Worm (Caenorhabditis elegans) whole organism, L3 larva: ENCODE results near the gene ptr-20.
"Not testable (repeated sequence)": the region's sequence is repeated elsewhere in the genome, so short reads cannot be mapped to it uniquely, and the experiment has no call there.

Experiments used
- R02D3.7 ChIP-seq: fragments of 150-350 bp; optimal IDR thresholded peaks from 2 replicates; lab custom pipeline; 2014; ENCODE audit warnings: missing biosample characterization, missing genetic modification characterization
- ZK546.5 ChIP-seq: sonication (generic microtip); optimal IDR thresholded peaks from 2 replicates; lab custom pipeline; 2017; ENCODE audit warnings: missing biosample characterization, missing genetic modification characterization
- aly-2 ChIP-seq: fragments of 150-350 bp; optimal IDR thresholded peaks from 2 replicates; lab custom pipeline; 2014; ENCODE audit warnings: missing biosample characterization, missing genetic modification characterization
- ceh-16 ChIP-seq: sonication (generic microtip); optimal IDR thresholded peaks from 2 replicates; lab custom pipeline; 2017; ENCODE audit warnings: missing biosample characterization, missing genetic modification characterization
- ceh-28 ChIP-seq: fragments of 150-350 bp; optimal IDR thresholded peaks from 2 replicates; lab custom pipeline; 2014; ENCODE audit warnings: missing biosample characterization, missing genetic modification reagents, missing genetic modification characterization
- ceh-9 ChIP-seq: sonication (generic microtip); optimal IDR thresholded peaks from 2 replicates; lab custom pipeline; 2018; ENCODE audit warnings: missing biosample characterization, missing genetic modification characterization
- elt-1 ChIP-seq: fragments of 150-350 bp; optimal IDR thresholded peaks from 2 replicates; lab custom pipeline; 2014; ENCODE audit warnings: missing biosample characterization, missing genetic modification characterization
- elt-2 ChIP-seq: sonication (generic microtip); optimal IDR thresholded peaks from 2 replicates; lab custom pipeline; 2016; ENCODE audit warnings: missing genetic modification reagents, mild to moderate bottlenecking, missing genetic modification characterization, missing compliant biosample characterization
- elt-3 ChIP-seq, 3 experiments: fragments of 150-350 bp in 1 of 3; sonication (generic microtip) in 2 of 3; optimal IDR thresholded peaks; 2 replicates in 2 of 3; 4 replicates in 1 of 3; lab custom pipeline; 2014 to 2017; ENCODE audit warnings: missing biosample characterization in 3 of 3, missing genetic modification characterization in 3 of 3
- eor-1 ChIP-seq, 2 experiments: fragments of 150-350 bp; optimal IDR thresholded peaks; 2 replicates each; lab custom pipeline; 2014 to 2018; ENCODE audit warnings: missing biosample characterization in 2 of 2, missing genetic modification characterization in 2 of 2
- fkh-10 ChIP-seq: sonication (generic microtip); optimal IDR thresholded peaks from 2 replicates; lab custom pipeline; 2017; ENCODE audit warnings: missing biosample characterization, missing genetic modification reagents, missing genetic modification characterization
- fkh-2 ChIP-seq: fragments of 150-350 bp; optimal IDR thresholded peaks from 2 replicates; lab custom pipeline; 2014; ENCODE audit warnings: missing biosample characterization, missing genetic modification reagents, missing genetic modification characterization
- hmg-11 ChIP-seq: sonication (generic microtip); optimal IDR thresholded peaks from 2 replicates; lab custom pipeline; 2016; ENCODE audit warnings: missing genetic modification characterization, missing compliant biosample characterization
- jun-1 ChIP-seq: fragments of 150-350 bp; optimal IDR thresholded peaks from 2 replicates; lab custom pipeline; 2014; ENCODE audit warnings: missing biosample characterization, missing genetic modification reagents, missing genetic modification characterization
- lin-15B ChIP-seq: fragments of 150-350 bp; optimal IDR thresholded peaks from 2 replicates; lab custom pipeline; 2014; ENCODE audit warnings: missing biosample characterization, missing genetic modification characterization
- lsy-12 ChIP-seq: sonication (generic microtip); optimal IDR thresholded peaks from 2 replicates; lab custom pipeline; 2016; ENCODE audit warnings: mild to moderate bottlenecking, missing genetic modification characterization, missing compliant biosample characterization
- nhr-11 ChIP-seq: fragments of 150-350 bp; optimal IDR thresholded peaks from 2 replicates; lab custom pipeline; 2014; ENCODE audit warnings: missing biosample characterization, missing genetic modification characterization
- nhr-237 ChIP-seq: fragments of 150-350 bp; optimal IDR thresholded peaks from 2 replicates; lab custom pipeline; 2014; ENCODE audit warnings: missing biosample characterization, missing genetic modification characterization
- nhr-28 ChIP-seq: fragments of 150-350 bp; optimal IDR thresholded peaks from 2 replicates; lab custom pipeline; 2014; ENCODE audit warnings: missing biosample characterization, missing genetic modification characterization
- nhr-43 ChIP-seq: sonication (generic microtip); optimal IDR thresholded peaks from 2 replicates; lab custom pipeline; 2016; ENCODE audit warnings: mild to moderate bottlenecking, missing genetic modification characterization, missing compliant biosample characterization; ENCODE audit not compliant: poor library complexity, severe bottlenecking
- nhr-67 ChIP-seq: fragments of 150-350 bp; optimal IDR thresholded peaks from 2 replicates; lab custom pipeline; 2014; ENCODE audit warnings: missing biosample characterization, missing genetic modification characterization
- nhr-77 ChIP-seq: fragments of 150-350 bp; optimal IDR thresholded peaks from 2 replicates; lab custom pipeline; 2014; ENCODE audit warnings: missing biosample characterization, missing genetic modification characterization
- sea-2 ChIP-seq: fragments of 150-350 bp; sonication (generic microtip); optimal IDR thresholded peaks from 4 replicates; lab custom pipeline; 2014; ENCODE audit warnings: missing biosample characterization, missing genetic modification reagents, missing genetic modification characterization
- tbx-2 ChIP-seq: sonication (generic microtip); optimal IDR thresholded peaks from 2 replicates; lab custom pipeline; 2016; ENCODE audit warnings: mild to moderate bottlenecking, missing genetic modification characterization, missing compliant biosample characterization
- unc-39 ChIP-seq: sonication (generic microtip); optimal IDR thresholded peaks from 4 replicates; lab custom pipeline; 2017; ENCODE audit warnings: missing biosample characterization, missing genetic modification characterization
- unc-62 ChIP-seq: fragments of 150-350 bp; sonication (generic microtip); optimal IDR thresholded peaks from 4 replicates; lab custom pipeline; 2014; ENCODE audit warnings: missing biosample characterization, missing genetic modification reagents, missing genetic modification characterization
- zag-1 ChIP-seq: fragments of 150-350 bp; optimal IDR thresholded peaks from 2 replicates; lab custom pipeline; 2014; ENCODE audit warnings: missing biosample characterization, missing genetic modification characterization
- ztf-11 ChIP-seq: fragments of 150-350 bp; optimal IDR thresholded peaks from 2 replicates; lab custom pipeline; 2014; ENCODE audit warnings: missing biosample characterization, missing genetic modification characterization

ptr-20 gene

DNA sequence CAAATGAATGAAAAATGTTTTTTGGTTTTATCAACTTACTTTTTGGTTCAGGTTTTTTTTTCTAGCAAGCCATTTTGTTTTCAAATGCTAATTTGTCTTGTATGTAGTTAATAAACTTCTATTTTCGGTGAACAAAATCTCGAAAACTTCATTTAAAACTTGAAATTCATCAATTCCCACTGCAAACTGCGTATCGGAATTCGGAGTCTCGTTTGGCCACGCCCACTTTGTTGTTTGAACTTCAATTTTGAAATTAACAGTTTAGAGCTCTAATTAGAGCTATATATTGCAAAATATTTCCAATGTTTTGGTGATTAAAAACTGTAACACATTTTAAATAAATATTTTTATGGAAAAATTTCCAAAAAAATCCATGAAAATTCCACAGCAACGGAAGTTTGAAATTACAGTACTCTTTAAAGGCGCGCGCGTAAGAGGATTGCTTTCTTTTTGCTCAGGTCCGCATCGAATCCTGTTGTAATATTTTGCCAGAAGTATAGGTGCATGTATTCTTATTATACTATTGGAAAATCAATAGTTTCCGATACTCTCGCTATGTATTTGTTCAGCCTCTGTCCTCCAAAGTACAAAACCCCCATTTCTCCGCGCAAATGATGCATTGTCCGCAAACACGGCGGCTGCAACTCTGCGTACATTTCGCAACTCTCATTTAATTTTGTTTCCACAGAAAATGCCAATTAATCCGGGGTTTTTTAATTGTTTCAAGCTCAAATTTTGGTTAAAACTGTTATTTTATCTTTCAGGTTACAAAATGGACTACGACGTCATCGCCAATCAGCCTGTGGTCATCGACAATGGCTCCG lies 38.2 kb upstream of the ptr-20 start, which contains the start of gene arp-1 (continued):
- TF ChIP-seq nhr-43 (tag; lab: Kevin White, UChicago): no peak
- TF ChIP-seq fkh-2 (tag; lab: Kevin White, UChicago): no peak
- no peak for TF ChIP-seq eor-1 (tag; optimal IDR thresholded peaks at IDR 0.05; lab: Kevin White, UChicago)
- no peak for TF ChIP-seq nhr-237 (tag; lab: Kevin White, UChicago)
- no peak for TF ChIP-seq ztf-11 (tag; lab: Kevin White, UChicago)
- no peak for TF ChIP-seq ZK546.5 (tag; lab: Kevin White, UChicago)
- TF ChIP-seq aly-2 (tag; lab: Kevin White, UChicago): no peak

ce11 chrII:15124193-15124592 lies 33.8 kb upstream of the ptr-20 start, which contains the start of gene Y53F4B.23:
Gene Y53F4B.23, plus strand, starts transcription at chrII:15124504.
- TF ChIP-seq ceh-28 (tag; lab: Kevin White, UChicago) (no peak), ceh-9 (tag; lab: Kevin White, UChicago) (no peak), tbx-2 (tag; lab: Kevin White, UChicago) (no peak), elt-3 (tag; optimal IDR thresholded peaks at IDR 0.05; lab: Kevin White, UChicago) (no peak), fkh-2 (tag; lab: Kevin White, UChicago) (no peak)

DNA sequence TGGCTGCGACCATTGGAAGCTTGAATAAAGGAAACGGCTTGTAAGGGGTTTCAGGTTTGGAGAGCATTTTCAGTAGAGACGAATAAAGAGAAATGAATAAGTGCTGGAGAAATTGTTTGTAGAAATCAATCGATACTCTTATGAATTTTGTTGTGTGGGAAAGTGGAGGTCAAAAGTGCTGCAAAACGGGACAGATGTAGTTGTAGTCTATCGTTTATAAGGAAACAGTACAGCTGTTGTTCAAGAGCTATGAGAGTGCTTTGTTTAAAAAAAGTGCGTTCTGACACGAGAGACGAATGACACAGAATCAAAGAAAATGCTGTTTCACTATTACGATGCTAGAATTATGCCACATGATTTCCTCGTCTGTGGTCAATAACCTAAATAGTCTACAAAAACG lies 27.5 kb upstream of the ptr-20 start, which contains the start of gene Y53F4B.62:
TSS of gene Y53F4B.62 (minus strand) at position 101 of the 400 bp plus-strand sequence.
- TF ChIP-seq nhr-11 (no peak), lsy-12 (tag; lab: Kevin White, UChicago) (no peak), elt-2 (tag; lab: Kevin White, UChicago) (no peak), nhr-77 (tag; lab: Kevin White, UChicago) (no peak), unc-62 (GFP tag; lab: Kevin White, UChicago) (no peak), nhr-67 (tag; lab: Kevin White, UChicago) (no peak)
- TF ChIP-seq, all 47 proteins: peak for 0

DNA sequence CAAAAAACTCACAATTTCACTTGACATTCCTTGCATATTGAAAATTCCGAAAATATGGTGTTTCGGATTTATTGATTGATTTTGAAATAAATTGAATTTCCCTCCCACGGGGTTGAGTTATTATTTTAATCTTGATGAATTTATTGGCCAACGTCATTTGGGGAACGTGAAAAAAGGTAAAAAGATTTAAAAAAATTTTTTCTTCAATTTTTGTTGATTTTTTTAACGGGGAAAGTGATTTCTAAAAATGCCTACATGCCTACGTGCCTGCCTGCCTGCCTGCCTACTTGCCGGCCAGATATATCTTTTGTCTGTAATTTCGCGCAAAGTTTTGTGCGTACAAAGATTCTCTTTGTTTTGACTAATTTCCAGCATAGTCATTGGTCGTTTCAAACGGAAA lies 23.6 kb upstream of the ptr-20 start, which contains the start of gene Y53F4B.24:
TSS of gene Y53F4B.24 (minus strand) at position 101 of the 400 bp plus-strand sequence.
- TF ChIP-seq elt-3 (tag; optimal IDR thresholded peaks at IDR 0.05; lab: Kevin White, UChicago) (no peak), jun-1 (tag; lab: Kevin White, UChicago) (no peak), zag-1 (tag; lab: Kevin White, UChicago) (no peak), tbx-2 (tag; lab: Kevin White, UChicago) (no peak), nhr-11 (no peak), nhr-77 (tag; lab: Kevin White, UChicago) (no peak), R02D3.7 (no peak), ceh-28 (tag; lab: Kevin White, UChicago) (no peak), ceh-16 (tag; lab: Kevin White, UChicago) (no peak), hmg-11 (tag; lab: Kevin White, UChicago) (no peak), nhr-237 (tag; lab: Kevin White, UChicago) (no peak), unc-39 (tag; lab: Kevin White, UChicago) (no peak), lin-15B (tag; lab: Kevin White, UChicago) (no peak)

DNA sequence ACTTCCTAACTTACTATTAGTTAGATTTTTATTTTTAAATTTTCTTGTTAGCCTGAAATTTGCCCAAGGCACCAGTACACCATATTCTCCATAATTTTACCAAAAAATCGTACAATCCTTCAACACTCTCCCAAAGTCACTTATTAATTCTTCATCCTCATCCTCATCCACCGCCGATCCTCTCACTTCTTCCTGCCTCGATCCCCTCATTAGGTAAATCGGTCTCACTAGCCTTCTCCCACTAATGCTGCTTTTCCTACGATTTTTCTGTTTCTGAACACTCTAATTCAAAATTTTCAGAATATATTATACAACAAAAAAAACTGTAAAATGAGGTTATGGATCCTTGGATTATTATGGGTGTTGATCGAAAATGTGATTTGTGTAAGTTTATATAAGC lies 22.1 kb upstream of the ptr-20 start, which contains the start of gene Y53F4B.25:
TSS of gene Y53F4B.25 (plus strand) at position 301 of the 400 bp plus-strand sequence.
- TF ChIP-seq sea-2 (GFP tag; lab: Kevin White, UChicago) (no peak), elt-1 (tag; lab: Kevin White, UChicago) (no peak), nhr-28 (tag; lab: Kevin White, UChicago) (no peak), unc-62 (GFP tag; lab: Kevin White, UChicago) (no peak)

DNA sequence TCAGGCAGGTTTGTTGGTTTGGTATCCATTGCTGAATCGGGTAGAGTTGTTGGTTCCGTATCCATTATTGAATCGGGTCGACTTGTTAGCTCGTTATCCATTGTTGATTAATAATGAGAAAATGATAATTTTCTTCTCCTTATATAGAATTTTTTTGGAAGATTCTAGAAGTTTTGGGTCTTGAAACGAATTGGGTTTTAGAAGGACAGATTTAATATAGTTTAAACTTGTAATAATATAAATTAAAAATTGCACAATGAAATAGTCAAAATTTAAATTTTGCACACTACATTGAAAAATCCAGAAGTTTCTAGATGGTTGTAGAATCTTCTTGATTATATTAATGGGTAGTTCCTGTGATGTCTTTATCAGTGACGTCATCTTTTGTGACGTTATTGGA lies 17.1 kb upstream of the ptr-20 start, which contains the start of gene Y53F4B.26:
TSS of gene Y53F4B.26 (minus strand) at position 101 of the 400 bp plus-strand sequence.
- not testable (repeated sequence) for TF ChIP-seq ceh-28 (tag; lab: Kevin White, UChicago); fkh-10 (GFP tag; lab: Kevin White, UChicago); lin-15B (tag; lab: Kevin White, UChicago)
